Fruit fly (Drosophila melanogaster) whole organism, embryonic: ENCODE measurements around the gene CG43813.
A peak's percentile ranks its signal among the peaks of the same experiment; 100 is the strongest.

Experiments
- Aef1 ChIP-seq: fragments of 200-800 bp; sonication (Bioruptor generic); IDR thresholded peaks from 3 replicates; pipeline ENCODE4 v1.3.6; 2022; ENCODE audit warnings: missing biosample characterization, missing genetic modification characterization
- Awh ChIP-seq: fragments of 200-800 bp; sonication (Bioruptor generic); IDR thresholded peaks from 2 replicates; pipeline ENCODE4, ENCODE4 v1.3.6; 2022; ENCODE audit warnings: missing biosample characterization, missing genetic modification characterization
- C15 ChIP-seq: fragments of 200-800 bp; sonication (Bioruptor generic); IDR thresholded peaks from 3 replicates; pipeline ENCODE4 v1.3.6; 2022; ENCODE audit warnings: missing biosample characterization, missing genetic modification characterization
- CG10321 ChIP-seq: fragments of 200-800 bp; sonication (Bioruptor generic); IDR thresholded peaks from 2 replicates; pipeline ENCODE4 v1.3.6; 2022; ENCODE audit warnings: missing biosample characterization, missing genetic modification characterization
- CG10431 ChIP-seq: fragments of 200-800 bp; sonication (Bioruptor generic); optimal IDR thresholded peaks from 3 replicates; lab custom pipeline; 2018; ENCODE audit warnings: missing biosample characterization, mild to moderate bottlenecking, missing genetic modification characterization
- CG12942 ChIP-seq: fragments of 200-800 bp; sonication (Bioruptor generic); optimal IDR thresholded peaks from 3 replicates; lab custom pipeline; 2016; ENCODE audit warnings: missing biosample characterization, missing genetic modification characterization
- CG13775 ChIP-seq: fragments of 200-800 bp; sonication (Bioruptor generic); optimal IDR thresholded peaks from 3 replicates; lab custom pipeline; 2017; ENCODE audit warnings: missing biosample characterization, mild to moderate bottlenecking, missing genetic modification characterization
- CG14441 ChIP-seq: fragments of 200-800 bp; sonication (Bioruptor generic); IDR thresholded peaks from 2 replicates; pipeline ENCODE4 v1.3.6; 2022; ENCODE audit warnings: missing biosample characterization, missing genetic modification characterization
- CG14965 ChIP-seq: fragments of 200-800 bp; sonication (Bioruptor generic); optimal IDR thresholded peaks from 2 replicates; lab custom pipeline; 2016; ENCODE audit warnings: missing biosample characterization, missing genetic modification characterization, borderline replicate concordance
- CG16863 ChIP-seq: fragments of 200-800 bp; sonication (Bioruptor generic); optimal IDR thresholded peaks from 3 replicates; lab custom pipeline; 2016; ENCODE audit warnings: missing biosample characterization, missing genetic modification characterization
- CG17361 ChIP-seq: fragments of 200-800 bp; sonication (Bioruptor generic); IDR thresholded peaks from 3 replicates; pipeline ENCODE4 v1.3.6; 2022; ENCODE audit warnings: missing biosample characterization, missing genetic modification characterization
- CG17912 ChIP-seq: fragments of 200-800 bp; sonication (Bioruptor generic); optimal IDR thresholded peaks from 2 replicates; lab custom pipeline; 2018; ENCODE audit warnings: missing biosample characterization, mild to moderate bottlenecking, missing genetic modification characterization
- CG1832 ChIP-seq: fragments of 200-800 bp; sonication (Bioruptor generic); optimal IDR thresholded peaks from 2 replicates; lab custom pipeline; 2017; ENCODE audit warnings: missing biosample characterization, mild to moderate bottlenecking, missing genetic modification characterization, inconsistent platforms
- CG3847 ChIP-seq: fragments of 200-800 bp; sonication (Bioruptor generic); IDR thresholded peaks from 2 replicates; pipeline ENCODE4 v1.3.6; 2022; ENCODE audit warnings: missing biosample characterization, missing genetic modification characterization
- CG4360 ChIP-seq: fragments of 200-800 bp; sonication (Bioruptor generic); IDR thresholded peaks from 2 replicates; pipeline ENCODE4 v1.3.6; 2022; ENCODE audit warnings: missing biosample characterization, missing genetic modification characterization
- CG6654 ChIP-seq: fragments of 200-800 bp; sonication (Bioruptor generic); optimal IDR thresholded peaks from 2 replicates; lab custom pipeline; 2017; ENCODE audit warnings: missing biosample characterization, mild to moderate bottlenecking, missing genetic modification characterization
- CG6791 ChIP-seq: fragments of 200-800 bp; sonication (Bioruptor generic); IDR thresholded peaks from 3 replicates; pipeline ENCODE4 v1.3.6; 2022; ENCODE audit warnings: missing biosample characterization, missing genetic modification characterization; ENCODE audit not compliant: partially characterized antibody
- CG6813 ChIP-seq: fragments of 200-800 bp; sonication (Bioruptor generic); optimal IDR thresholded peaks from 2 replicates; lab custom pipeline; 2017; ENCODE audit warnings: missing biosample characterization, missing genetic modification characterization, mild to moderate bottlenecking, moderate library complexity, missing genetic modification reagents
- CG6854 ChIP-seq: fragments of 200-800 bp; sonication (Bioruptor generic); optimal IDR thresholded peaks from 3 replicates; lab custom pipeline; 2017; ENCODE audit warnings: missing biosample characterization, mild to moderate bottlenecking, missing genetic modification characterization
- CG7786 ChIP-seq: fragments of 200-800 bp; sonication (Bioruptor generic); optimal IDR thresholded peaks from 2 replicates; lab custom pipeline; 2016; ENCODE audit warnings: missing biosample characterization, missing genetic modification characterization
- CTCF ChIP-seq: fragments of 200-800 bp; sonication (Bioruptor generic); optimal IDR thresholded peaks from 2 replicates; lab custom pipeline; 2017; ENCODE audit warnings: missing biosample characterization, mild to moderate bottlenecking, missing genetic modification characterization, moderate library complexity
- E2f1 ChIP-seq: fragments of 200-800 bp; sonication (Bioruptor generic); IDR thresholded peaks from 2 replicates; pipeline ENCODE4 v1.3.6; 2022; ENCODE audit warnings: missing biosample characterization, missing genetic modification characterization
- GATAe ChIP-seq: fragments of 200-800 bp; sonication (Bioruptor generic); conservative IDR thresholded peaks from 2 replicates; pipeline ENCODE4 v1.3.6; 2022; ENCODE audit warnings: missing biosample characterization, missing genetic modification characterization
- Gug ChIP-seq: fragments of 200-800 bp; sonication (Bioruptor generic); IDR thresholded peaks from 4 replicates; pipeline ENCODE4 v1.3.6; 2022; ENCODE audit warnings: missing biosample characterization, missing genetic modification characterization
- HLH54F ChIP-seq: fragments of 200-800 bp; sonication (Bioruptor generic); optimal IDR thresholded peaks from 3 replicates; lab custom pipeline; 2016; ENCODE audit warnings: missing biosample characterization, missing genetic modification characterization
- Hr78 ChIP-seq, 2 experiments: fragments of 200-800 bp in 1 of 2; fragments of >200 bp in 1 of 2; sonication (Bioruptor generic) in 1 of 2; optimal IDR thresholded peaks; 2 replicates each; lab custom pipeline; 2017 to 2019; ENCODE audit warnings: missing biosample characterization in 2 of 2, missing genetic modification characterization in 2 of 2, mild to moderate bottlenecking in 1 of 2, moderate library complexity in 1 of 2
- NFAT ChIP-seq: fragments of 200-800 bp; sonication (Bioruptor generic); IDR thresholded peaks from 2 replicates; pipeline ENCODE4 v1.3.6; 2022; ENCODE audit warnings: missing biosample characterization, missing genetic modification characterization
- Nf-YC ChIP-seq: fragments of 200-800 bp; optimal IDR thresholded peaks from 3 replicates; lab custom pipeline; 2019; ENCODE audit warnings: missing biosample characterization, mild to moderate bottlenecking, missing genetic modification characterization, moderate library complexity
- Rx ChIP-seq: fragments of 200-800 bp; sonication (Bioruptor generic); IDR thresholded peaks from 2 replicates; pipeline ENCODE4 v1.3.6; 2022; ENCODE audit warnings: missing biosample characterization, missing genetic modification characterization
- Sin3A ChIP-seq: fragments of >200 bp; optimal IDR thresholded peaks from 2 replicates; lab custom pipeline; 2018
- Usf ChIP-seq: fragments of 200-800 bp; sonication (Bioruptor generic); optimal IDR thresholded peaks from 2 replicates; lab custom pipeline; 2017; ENCODE audit warnings: missing genotype, missing biosample characterization, missing genetic modification characterization
- caup ChIP-seq: fragments of 200-800 bp; sonication (Bioruptor generic); optimal IDR thresholded peaks from 3 replicates; lab custom pipeline; 2017; ENCODE audit warnings: missing biosample characterization, mild to moderate bottlenecking, missing genetic modification characterization, moderate library complexity; ENCODE audit not compliant: severe bottlenecking
- chinmo ChIP-seq: fragments of 200-800 bp; sonication (Bioruptor generic); IDR thresholded peaks from 4 replicates; pipeline ENCODE4 v1.3.6; 2022; ENCODE audit warnings: missing biosample characterization, missing genetic modification characterization; ENCODE audit not compliant: partially characterized antibody
- croc ChIP-seq: fragments of 200-800 bp; sonication (Bioruptor generic); conservative IDR thresholded peaks from 3 replicates; pipeline ENCODE4 v1.3.6; 2022; ENCODE audit warnings: missing biosample characterization, missing genetic modification characterization
- dan ChIP-seq: fragments of 200-800 bp; sonication (Bioruptor generic); IDR thresholded peaks from 2 replicates; pipeline ENCODE4 v1.3.6; 2022; ENCODE audit warnings: missing biosample characterization, missing genetic modification characterization
- dmrt99B ChIP-seq: fragments of 200-800 bp; sonication (Bioruptor generic); optimal IDR thresholded peaks from 2 replicates; lab custom pipeline; 2018; ENCODE audit warnings: missing biosample characterization, mild to moderate bottlenecking, missing genetic modification characterization, moderate library complexity
- fu2 ChIP-seq: fragments of 200-800 bp; sonication (Bioruptor generic); optimal IDR thresholded peaks from 2 replicates; lab custom pipeline; 2016; ENCODE audit warnings: missing biosample characterization, missing genetic modification characterization
- gce ChIP-seq: fragments of 200-800 bp; sonication (Bioruptor generic); IDR thresholded peaks from 3 replicates; pipeline ENCODE4 v1.3.6; 2022; ENCODE audit warnings: missing biosample characterization, missing genetic modification characterization
- hb ChIP-seq: fragments of 200-800 bp; sonication (Bioruptor generic); IDR thresholded peaks from 3 replicates; pipeline ENCODE4 v1.3.6; 2022; ENCODE audit warnings: missing biosample characterization, missing genetic modification characterization; ENCODE audit not compliant: partially characterized antibody
- inv ChIP-seq: fragments of 200-800 bp; sonication (Bioruptor generic); IDR thresholded peaks from 2 replicates; pipeline ENCODE4 v1.3.6; 2022; ENCODE audit warnings: missing biosample characterization, missing genetic modification characterization; ENCODE audit not compliant: partially characterized antibody
- mam ChIP-seq: fragments of 200-800 bp; sonication (Bioruptor generic); optimal IDR thresholded peaks from 3 replicates; lab custom pipeline; 2016; ENCODE audit warnings: missing biosample characterization, missing genetic modification characterization
- nerfin-1 ChIP-seq: fragments of 200-800 bp; sonication (Bioruptor generic); optimal IDR thresholded peaks from 3 replicates; lab custom pipeline; 2019; ENCODE audit warnings: missing biosample characterization, mild to moderate bottlenecking, missing genetic modification characterization, moderate library complexity
- nerfin-2 ChIP-seq: fragments of 200-800 bp; sonication (Bioruptor generic); IDR thresholded peaks from 2 replicates; pipeline ENCODE4 v1.3.6; 2022; ENCODE audit warnings: missing biosample characterization, missing genetic modification characterization; ENCODE audit not compliant: partially characterized antibody
- sisA ChIP-seq: fragments of 200-800 bp; sonication (Bioruptor generic); IDR thresholded peaks from 2 replicates; pipeline ENCODE4 v1.3.6; 2022; ENCODE audit warnings: missing biosample characterization, missing genetic modification characterization
- so ChIP-seq: fragments of 200-800 bp; sonication (Bioruptor generic); IDR thresholded peaks from 3 replicates; pipeline ENCODE4 v1.3.6; 2022; ENCODE audit warnings: missing biosample characterization, missing genetic modification characterization
- stc ChIP-seq: fragments of 200-800 bp; sonication (Bioruptor generic); IDR thresholded peaks from 2 replicates; pipeline ENCODE4 v1.3.6; 2022; ENCODE audit warnings: missing biosample characterization, missing genetic modification characterization
- tap ChIP-seq: fragments of 200-800 bp; optimal IDR thresholded peaks from 3 replicates; lab custom pipeline; 2019; ENCODE audit warnings: missing biosample characterization, mild to moderate bottlenecking, missing genetic modification characterization, moderate library complexity
- tna ChIP-seq: fragments of 200-800 bp; sonication (Bioruptor generic); IDR thresholded peaks from 2 replicates; pipeline ENCODE4 v1.3.6; 2022; ENCODE audit warnings: missing biosample characterization, missing genetic modification characterization; ENCODE audit not compliant: partially characterized antibody
- trem ChIP-seq: fragments of 200-800 bp; optimal IDR thresholded peaks from 3 replicates; lab custom pipeline; 2019; ENCODE audit warnings: missing biosample characterization, mild to moderate bottlenecking, missing genetic modification characterization, moderate library complexity
- wek ChIP-seq: fragments of 200-800 bp; sonication (Bioruptor generic); optimal IDR thresholded peaks from 3 replicates; lab custom pipeline; 2018; ENCODE audit warnings: missing biosample characterization, mild to moderate bottlenecking, missing genetic modification characterization, moderate library complexity
- zf30C ChIP-seq: fragments of 200-800 bp; sonication (Bioruptor generic); optimal IDR thresholded peaks from 3 replicates; lab custom pipeline; 2018; ENCODE audit warnings: missing biosample characterization, mild to moderate bottlenecking, missing genetic modification characterization

CG43813 gene

DNA sequence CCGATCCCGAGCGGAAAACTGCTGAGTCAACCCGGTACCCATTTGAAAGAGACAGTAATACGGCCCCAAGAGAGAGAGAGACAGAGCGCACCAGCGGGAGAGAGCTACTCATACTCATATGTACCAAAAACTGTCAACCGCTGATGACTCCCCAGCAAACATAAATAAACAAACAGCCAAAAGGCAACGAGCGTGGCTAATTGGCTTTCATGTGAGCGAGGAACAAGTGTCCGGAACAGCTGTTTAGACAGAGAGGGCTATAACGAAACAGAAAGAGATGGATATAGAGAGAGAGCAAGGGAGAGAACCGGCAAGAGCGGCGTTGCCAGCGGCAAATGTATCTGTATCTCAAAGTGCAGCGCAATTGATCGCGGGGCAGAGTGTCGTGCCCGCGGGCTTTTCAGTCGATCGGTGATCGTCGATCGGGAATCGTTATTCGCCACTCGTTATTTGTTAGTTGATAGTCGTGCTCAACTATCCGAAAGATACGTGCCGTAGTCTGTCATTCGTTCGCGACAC lies 22.0 kb upstream of the CG43813 start (continued):
- TF ChIP-seq NFAT (GFP tag; lab: Robert Waterston, UW) (no peak), nerfin-2 (GFP tag; lab: Robert Waterston, UW) (no peak), CG12942 (GFP tag; lab: Kevin White, UChicago) (no peak), fu2 (no peak), inv (GFP tag; lab: Robert Waterston, UW) (no peak), tap (peak; percentile 29), CG13775 (GFP tag; lab: Kevin White, UChicago) (no peak), CG6854 (GFP tag; lab: Kevin White, UChicago) (peak; percentile 21), CG1832 (GFP tag; lab: Kevin White, UChicago) (peak; percentile 82), mam (no peak), Sin3A (no peak), CG3847 (GFP tag; lab: Robert Waterston, UW) (no peak), CG4360 (no peak), CG14965 (GFP tag; lab: Kevin White, UChicago) (no peak), HLH54F (no peak), sisA (GFP tag; lab: Robert Waterston, UW) (no peak), CG6791 (GFP tag; lab: Robert Waterston, UW) (0 out of 3 replicates have a peak, but pooled peaks have one; percentile 10), dan (GFP tag; lab: Robert Waterston, UW) (no peak), Rx (GFP tag; lab: Robert Waterston, UW) (no peak), gce (GFP tag; lab: Robert Waterston, UW) (no peak), chinmo (GFP tag; lab: Robert Waterston, UW) (peak; percentile 96), stc (GFP tag; lab: Robert Waterston, UW) (0 out of 2 replicates have a peak, but pooled peaks have one; percentile 5), CG6654 (GFP tag; lab: Kevin White, UChicago) (no peak), caup (GFP tag; lab: Kevin White, UChicago) (peak; percentile 57), tna (GFP tag; lab: Robert Waterston, UW) (no peak), CG10321 (peak; percentile 46; the same call in 1 of the 2 replicates), nerfin-1 (peak; percentile 7), hb (no peak), E2f1 (GFP tag; lab: Robert Waterston, UW) (no peak; the same call in 1 of the 2 replicates), CG7786 (GFP tag; lab: Kevin White, UChicago) (no peak), zf30C (GFP tag; lab: Kevin White, UChicago) (no peak), Nf-YC (tag; lab: Kevin White, UChicago) (peak; percentile 74), C15 (GFP tag; lab: Robert Waterston, UW) (no peak), so (0 out of 3 replicates have a peak, but pooled peaks have one; percentile 13), Usf (GFP tag; lab: Kevin White, UChicago) (no peak), CTCF (peak; percentile 30), CG6813 (GFP tag; lab: Kevin White, UChicago) (peak; percentile 49), Hr78 (GFP tag; optimal IDR thresholded peaks at IDR 0.05; lab: Kevin White, UChicago) (peak in 1 of 2 experiments; percentile 41), trem (tag; lab: Kevin White, UChicago) (no peak), Aef1 (GFP tag; lab: Robert Waterston, UW) (no peak), Awh (GFP tag; lab: Robert Waterston, UW) (peak; percentile 76), CG14441 (peak; percentile 17; the same call in 1 of the 2 replicates), croc (GFP tag; lab: Robert Waterston, UW) (no peak), Gug (no peak), CG16863 (GFP tag; lab: Kevin White, UChicago) (no peak), CG10431 (peak; percentile 20), dmrt99B (tag; lab: Kevin White, UChicago) (peak; percentile 35), GATAe (GFP tag; lab: Robert Waterston, UW) (no peak), wek (GFP tag; lab: Kevin White, UChicago) (peak; percentile 53), CG17361 (GFP tag; lab: Robert Waterston, UW) (no peak), CG17912 (GFP tag; lab: Kevin White, UChicago) (peak; percentile 27)
